Worm (Caenorhabditis elegans) whole organism, young adult: ENCODE results near the gene K10G4.3.

Experiments
- F57A8.1 ChIP-seq: fragments of 200-800 bp; sonication (Bioruptor generic); optimal IDR thresholded peaks from 2 replicates; lab custom pipeline; 2018; ENCODE audit warnings: mild to moderate bottlenecking, missing genetic modification characterization, moderate library complexity, missing compliant biosample characterization
- K11D2.4 ChIP-seq: fragments of 200-800 bp; sonication (Bioruptor generic); IDR thresholded peaks from 2 replicates; pipeline ENCODE4 v1.3.6; 2022; ENCODE audit warnings: missing genetic modification reagents, missing genetic modification characterization, missing compliant biosample characterization
- ZK185.1 ChIP-seq: sonication (generic microtip); optimal IDR thresholded peaks from 2 replicates; lab custom pipeline; 2016; ENCODE audit warnings: mild to moderate bottlenecking, missing genetic modification characterization, missing compliant biosample characterization; ENCODE audit not compliant: poor library complexity, severe bottlenecking
- dox-1 ChIP-seq: fragments of 200-800 bp; sonication (Bioruptor generic); IDR thresholded peaks from 2 replicates; pipeline ENCODE4 v1.3.6; 2022; ENCODE audit warnings: missing genetic modification reagents, missing genetic modification characterization, missing compliant biosample characterization
- ets-4 ChIP-seq: fragments of 200-800 bp; sonication (Bioruptor generic); optimal IDR thresholded peaks from 2 replicates; lab custom pipeline; 2018; ENCODE audit warnings: mild to moderate bottlenecking, missing genetic modification characterization, missing compliant biosample characterization
- pbrm-1 ChIP-seq: fragments of 200-800 bp; sonication (Bioruptor generic); IDR thresholded peaks from 2 replicates; pipeline ENCODE4 v1.3.6; 2022; ENCODE audit warnings: missing genetic modification reagents, missing genetic modification characterization, missing compliant biosample characterization
- rpc-1 ChIP-seq, 2 experiments: fragments of 150-350 bp in 1 of 2; sonication (generic microtip) in 1 of 2; optimal IDR thresholded peaks; 2 replicates each; lab custom pipeline; 2014 to 2018; ENCODE audit warnings: missing biosample characterization in 1 of 2, missing genetic modification characterization in 1 of 2, missing genetic modification reagents in 1 of 2, missing genotype in 1 of 2
- unc-62 ChIP-seq: fragments of 150-350 bp; optimal IDR thresholded peaks from 2 replicates; lab custom pipeline; 2014; ENCODE audit warnings: missing biosample characterization, missing genetic modification reagents, missing genetic modification characterization
- ztf-3 ChIP-seq: fragments of 200-800 bp; sonication (Bioruptor generic); optimal IDR thresholded peaks from 2 replicates; lab custom pipeline; 2018; ENCODE audit warnings: mild to moderate bottlenecking, missing genetic modification characterization, missing compliant biosample characterization
- ztf-6 ChIP-seq: fragments of 200-800 bp; sonication (Bioruptor generic); IDR thresholded peaks from 2 replicates; pipeline ENCODE4 v1.3.6; 2022; ENCODE audit warnings: missing genetic modification reagents, missing genetic modification characterization, missing compliant biosample characterization

ce11 chrV:17225389-17225788 is 39.4 kb downstream of the K10G4.3 start, which contains the start of gene scl-25:
- no peak for TF ChIP-seq unc-62
- no peak for TF ChIP-seq ZK185.1
- no peak for TF ChIP-seq ztf-6 (GFP tag; lab: Robert Waterston, UW)
- no peak for TF ChIP-seq K11D2.4 (GFP tag; lab: Robert Waterston, UW)
- no peak for TF ChIP-seq ztf-3 (GFP tag; lab: Kevin White, UChicago)
- TF ChIP-seq rpc-1 (optimal IDR thresholded peaks at IDR 0.05; lab: Kevin White, UChicago) = no peak
- no peak for TF ChIP-seq rpc-1 (tag; optimal IDR thresholded peaks at IDR 0.05; lab: Kevin White, UChicago)
- TF ChIP-seq dox-1 (GFP tag; lab: Robert Waterston, UW) = no peak
- no peak for TF ChIP-seq pbrm-1 (GFP tag; lab: Robert Waterston, UW)
- TF ChIP-seq F57A8.1 (GFP tag; lab: Kevin White, UChicago) = no peak
- no peak for TF ChIP-seq ets-4 (GFP tag; lab: Kevin White, UChicago)
